Worm (Caenorhabditis elegans) whole organism, L4 larva: ENCODE data around the gene F14D2.19.

Experiments used
- ces-1 ChIP-seq: fragments of 150-350 bp; sonication (generic microtip); optimal IDR thresholded peaks from 4 replicates; lab custom pipeline; 2014; ENCODE audit warnings: missing biosample characterization, missing genetic modification reagents, missing genetic modification characterization
- lin-13 ChIP-seq: fragments of 150-350 bp; optimal IDR thresholded peaks from 2 replicates; lab custom pipeline; 2014; ENCODE audit warnings: missing biosample characterization, missing genetic modification reagents, missing genetic modification characterization
- nhr-76 ChIP-seq: fragments of 150-350 bp; optimal IDR thresholded peaks from 2 replicates; lab custom pipeline; 2014; ENCODE audit warnings: missing biosample characterization, missing genetic modification characterization
- pqm-1 ChIP-seq: sonication (generic microtip); optimal IDR thresholded peaks from 2 replicates; lab custom pipeline; 2017; ENCODE audit warnings: missing biosample characterization, missing genetic modification characterization
- snpc-4 ChIP-seq: fragments of 150-350 bp; optimal IDR thresholded peaks from 2 replicates; lab custom pipeline; 2014; ENCODE audit warnings: missing biosample characterization, missing genetic modification characterization

ce11 chrII:3371010-3371409 lies 34.1 kb upstream of the F14D2.19 start, which contains the start of gene bath-23:
- TF ChIP-seq lin-13 (GFP tag; lab: Kevin White, UChicago) (no peak), snpc-4 (tag; lab: Kevin White, UChicago) (no peak), nhr-76 (no peak), ces-1 (GFP tag; lab: Kevin White, UChicago) (no peak), pqm-1 (no peak)
